Worm (Caenorhabditis elegans) whole organism, L1 larva: ENCODE data around the gene unc-32.
A peak's percentile ranks its signal among the peaks of the same experiment; 100 is the strongest.

ENCODE experiments used
- C04F5.9 ChIP-seq: sonication (generic microtip); optimal IDR thresholded peaks from 2 replicates; lab custom pipeline; 2016; ENCODE audit warnings: missing genetic modification characterization, missing compliant biosample characterization
- C16A3.4 ChIP-seq: fragments of 150-350 bp; optimal IDR thresholded peaks from 2 replicates; lab custom pipeline; 2014; ENCODE audit warnings: missing biosample characterization, missing genetic modification characterization
- F16B12.6 ChIP-seq: fragments of 150-350 bp; optimal IDR thresholded peaks from 2 replicates; lab custom pipeline; 2014; ENCODE audit warnings: missing biosample characterization, missing genetic modification characterization
- Y116A8C.19 ChIP-seq: sonication (generic microtip); optimal IDR thresholded peaks from 2 replicates; lab custom pipeline; 2016; ENCODE audit warnings: missing compliant biosample characterization, missing genetic modification characterization, borderline replicate concordance
- aly-2 ChIP-seq: fragments of 150-350 bp; optimal IDR thresholded peaks from 2 replicates; lab custom pipeline; 2014; ENCODE audit warnings: missing biosample characterization, missing genetic modification characterization
- ceh-63 ChIP-seq: fragments of 200-800 bp; sonication (Bioruptor generic); optimal IDR thresholded peaks from 2 replicates; lab custom pipeline; 2018; ENCODE audit warnings: mild to moderate bottlenecking, missing genetic modification characterization, missing compliant biosample characterization
- ceh-90 ChIP-seq: sonication (generic microtip); optimal IDR thresholded peaks from 2 replicates; lab custom pipeline; 2016; ENCODE audit warnings: missing genetic modification characterization, missing compliant biosample characterization
- dpl-1 ChIP-seq, 3 experiments: fragments of 150-350 bp in 2 of 3; sonication (generic microtip) in 1 of 3; optimal IDR thresholded peaks; 2 replicates each; lab custom pipeline; 2014 to 2017; ENCODE audit warnings: missing biosample characterization in 3 of 3, missing genetic modification characterization in 3 of 3, missing genetic modification reagents in 3 of 3
- dsc-1 ChIP-seq: sonication (generic microtip); optimal IDR thresholded peaks from 2 replicates; lab custom pipeline; 2016; ENCODE audit warnings: mild to moderate bottlenecking, missing genetic modification characterization, missing compliant biosample characterization
- efl-1 ChIP-seq, 4 experiments: fragments of 150-350 bp; optimal IDR thresholded peaks in 3 of 4; peaks in 1 of 4; 1 replicate in 1 of 4; 2 replicates in 3 of 4; lab custom pipeline; 2014; ENCODE audit warnings: missing biosample characterization in 2 of 4, missing genetic modification characterization in 2 of 4, missing genetic modification reagents in 2 of 4
- egl-13 ChIP-seq: sonication (generic microtip); optimal IDR thresholded peaks from 2 replicates; lab custom pipeline; 2016; ENCODE audit warnings: missing genotype, missing genetic modification reagents, missing genetic modification characterization, missing compliant biosample characterization
- egl-27 ChIP-seq, 2 experiments: fragments of 150-350 bp in 1 of 2; sonication (generic microtip); optimal IDR thresholded peaks; 3 replicates each; lab custom pipeline; 2017 to 2018; ENCODE audit warnings: missing biosample characterization in 2 of 2, missing genetic modification characterization in 2 of 2, missing genetic modification reagents in 2 of 2
- elt-2 ChIP-seq: sonication (generic microtip); optimal IDR thresholded peaks from 2 replicates; lab custom pipeline; 2016; ENCODE audit warnings: missing genetic modification characterization, mild to moderate bottlenecking, inconsistent platforms, missing compliant biosample characterization, missing genetic modification reagents
- ets-5 ChIP-seq: fragments of 200-800 bp; sonication (Bioruptor generic); IDR thresholded peaks from 2 replicates; pipeline ENCODE4 v1.3.6; 2022; ENCODE audit warnings: missing genetic modification characterization, missing compliant biosample characterization
- fkh-10 ChIP-seq: sonication (generic microtip); optimal IDR thresholded peaks from 2 replicates; lab custom pipeline; 2017; ENCODE audit warnings: missing biosample characterization, missing genetic modification reagents, missing genetic modification characterization
- fkh-8 ChIP-seq: sonication (generic microtip); optimal IDR thresholded peaks from 2 replicates; lab custom pipeline; 2016; ENCODE audit warnings: mild to moderate bottlenecking, missing genetic modification characterization, missing compliant biosample characterization
- fos-1 ChIP-seq: fragments of 150-350 bp; optimal IDR thresholded peaks from 2 replicates; lab custom pipeline; 2014; ENCODE audit warnings: missing biosample characterization, missing genetic modification characterization
- hlh-17 ChIP-seq: fragments of 200-800 bp; sonication (Bioruptor generic); optimal IDR thresholded peaks from 2 replicates; lab custom pipeline; 2018; ENCODE audit warnings: missing genetic modification characterization, mild to moderate bottlenecking, missing compliant biosample characterization, moderate library complexity, borderline replicate concordance
- hlh-4 ChIP-seq: sonication (generic microtip); optimal IDR thresholded peaks from 2 replicates; lab custom pipeline; 2016; ENCODE audit warnings: mild to moderate bottlenecking, missing genetic modification characterization, missing compliant biosample characterization
- hpl-2 ChIP-seq: fragments of 150-350 bp; optimal IDR thresholded peaks from 2 replicates; lab custom pipeline; 2014; ENCODE audit warnings: missing biosample characterization, missing genetic modification reagents, missing genetic modification characterization
- irx-1 ChIP-seq: sonication (generic microtip); optimal IDR thresholded peaks from 2 replicates; lab custom pipeline; 2016; ENCODE audit warnings: missing genetic modification characterization, missing compliant biosample characterization
- jun-1 ChIP-seq: fragments of 150-350 bp; optimal IDR thresholded peaks from 2 replicates; lab custom pipeline; 2014; ENCODE audit warnings: missing biosample characterization, missing genetic modification reagents, missing genetic modification characterization
- lin-14 ChIP-seq: fragments of 200-800 bp; sonication (Bioruptor generic); optimal IDR thresholded peaks from 2 replicates; lab custom pipeline; 2018; ENCODE audit warnings: mild to moderate bottlenecking, missing genetic modification characterization, moderate library complexity, missing compliant biosample characterization
- lin-35 ChIP-seq, 2 experiments: fragments of 150-350 bp; optimal IDR thresholded peaks; 2 replicates each; lab custom pipeline; 2014; ENCODE audit warnings: missing biosample characterization in 2 of 2, missing genetic modification characterization in 2 of 2, missing genetic modification reagents in 2 of 2
- lir-3 ChIP-seq: sonication (generic microtip); optimal IDR thresholded peaks from 2 replicates; lab custom pipeline; 2016; ENCODE audit warnings: mild to moderate bottlenecking, missing genetic modification characterization, moderate library complexity, missing compliant biosample characterization; ENCODE audit not compliant: poor library complexity
- lsy-2 ChIP-seq, 2 experiments: fragments of 150-350 bp; optimal IDR thresholded peaks; 2 replicates each; lab custom pipeline; 2014; ENCODE audit warnings: missing biosample characterization in 2 of 2, missing genetic modification characterization in 2 of 2
- mdl-1 ChIP-seq, 2 experiments: fragments of 150-350 bp; optimal IDR thresholded peaks; 2 replicates each; lab custom pipeline; 2014 to 2017; ENCODE audit warnings: missing biosample characterization in 2 of 2, missing genetic modification characterization in 2 of 2, inconsistent platforms in 1 of 2
- mef-2 ChIP-seq: fragments of 150-350 bp; optimal IDR thresholded peaks from 2 replicates; lab custom pipeline; 2014; ENCODE audit warnings: missing biosample characterization, missing genetic modification characterization
- nhr-11 ChIP-seq: fragments of 150-350 bp; optimal IDR thresholded peaks from 2 replicates; lab custom pipeline; 2014; ENCODE audit warnings: missing biosample characterization, missing genetic modification characterization
- nhr-12 ChIP-seq: sonication (generic microtip); optimal IDR thresholded peaks from 2 replicates; lab custom pipeline; 2017; ENCODE audit warnings: missing biosample characterization, missing genetic modification characterization
- nhr-19 ChIP-seq: fragments of 200-800 bp; sonication (Bioruptor generic); conservative IDR thresholded peaks from 2 replicates; pipeline ENCODE4 v1.3.6; 2022; ENCODE audit warnings: missing genetic modification characterization, missing compliant biosample characterization
- nhr-20 ChIP-seq: sonication (generic microtip); optimal IDR thresholded peaks from 2 replicates; lab custom pipeline; 2016; ENCODE audit warnings: mild to moderate bottlenecking, missing genetic modification characterization, missing compliant biosample characterization
- nhr-237 ChIP-seq: fragments of 150-350 bp; optimal IDR thresholded peaks from 2 replicates; lab custom pipeline; 2014; ENCODE audit warnings: missing biosample characterization, missing genetic modification characterization
- nhr-28 ChIP-seq: fragments of 150-350 bp; optimal IDR thresholded peaks from 2 replicates; lab custom pipeline; 2014; ENCODE audit warnings: missing biosample characterization, missing genetic modification characterization
- nhr-47 ChIP-seq: sonication (generic microtip); optimal IDR thresholded peaks from 2 replicates; lab custom pipeline; 2016; ENCODE audit warnings: mild to moderate bottlenecking, missing genetic modification characterization, moderate library complexity, missing compliant biosample characterization
- nhr-76 ChIP-seq: sonication (generic microtip); optimal IDR thresholded peaks from 2 replicates; lab custom pipeline; 2017; ENCODE audit warnings: missing biosample characterization, missing genetic modification characterization
- nhr-77 ChIP-seq: fragments of 150-350 bp; optimal IDR thresholded peaks from 2 replicates; lab custom pipeline; 2014; ENCODE audit warnings: missing biosample characterization, missing genetic modification characterization
- nhr-84 ChIP-seq: sonication (generic microtip); optimal IDR thresholded peaks from 2 replicates; lab custom pipeline; 2017; ENCODE audit warnings: missing biosample characterization, missing genetic modification characterization
- nhr-85 ChIP-seq: sonication (generic microtip); peaks from one replicate; lab custom pipeline; 2016; ENCODE audit warnings: missing genetic modification characterization, inconsistent platforms, missing compliant biosample characterization
- pqm-1 ChIP-seq: sonication (generic microtip); optimal IDR thresholded peaks from 3 replicates; lab custom pipeline; 2017; ENCODE audit warnings: missing biosample characterization, missing genetic modification characterization
- skn-1 ChIP-seq: fragments of 150-350 bp; optimal IDR thresholded peaks from 2 replicates; lab custom pipeline; 2014; ENCODE audit warnings: missing biosample characterization, missing genetic modification characterization
- snu-23 ChIP-seq: sonication (generic microtip); optimal IDR thresholded peaks from 2 replicates; lab custom pipeline; 2016; ENCODE audit warnings: missing genetic modification characterization, missing compliant biosample characterization
- sox-4 ChIP-seq: sonication (generic microtip); optimal IDR thresholded peaks from 2 replicates; lab custom pipeline; 2016; ENCODE audit warnings: missing genetic modification characterization, missing compliant biosample characterization
- sup-37 ChIP-seq: fragments of 200-800 bp; sonication (Bioruptor generic); optimal IDR thresholded peaks from 2 replicates; lab custom pipeline; 2018; ENCODE audit warnings: mild to moderate bottlenecking, missing genetic modification characterization, missing compliant biosample characterization
- swsn-7 ChIP-seq: sonication (generic microtip); optimal IDR thresholded peaks from 2 replicates; lab custom pipeline; 2016; ENCODE audit warnings: missing genetic modification characterization, missing compliant biosample characterization
- tbx-2 ChIP-seq: sonication (generic microtip); optimal IDR thresholded peaks from 2 replicates; lab custom pipeline; 2016; ENCODE audit warnings: missing genetic modification characterization, missing compliant biosample characterization
- tlp-1 ChIP-seq: fragments of 150-350 bp; optimal IDR thresholded peaks from 2 replicates; lab custom pipeline; 2014; ENCODE audit warnings: missing biosample characterization, missing genetic modification characterization
- unc-62 ChIP-seq: fragments of 150-350 bp; optimal IDR thresholded peaks from 2 replicates; lab custom pipeline; 2014; ENCODE audit warnings: missing biosample characterization, missing genetic modification reagents, missing genetic modification characterization
- xbp-1 ChIP-seq: sonication (generic microtip); optimal IDR thresholded peaks from 2 replicates; lab custom pipeline; 2016; ENCODE audit warnings: missing genetic modification characterization, missing compliant biosample characterization
- zag-1 ChIP-seq: fragments of 150-350 bp; optimal IDR thresholded peaks from 2 replicates; lab custom pipeline; 2014; ENCODE audit warnings: missing biosample characterization, missing genetic modification characterization
- zip-4 ChIP-seq: fragments of 200-800 bp; sonication (Bioruptor generic); optimal IDR thresholded peaks from 2 replicates; lab custom pipeline; 2018; ENCODE audit warnings: mild to moderate bottlenecking, missing genetic modification characterization, moderate library complexity, missing compliant biosample characterization

The unc-32 gene

ce11 chrIII:8885150-8885549 lies 20.3 kb upstream of the unc-32 start, which contains the start of gene svop-1:
TSS of gene svop-1 (minus strand) at chrIII:8885488.
- TF ChIP-seq tbx-2 (tag; lab: Kevin White, UChicago) (no peak), zag-1 (tag; lab: Kevin White, UChicago) (no peak), mef-2 (no peak), hlh-17 (GFP tag; lab: Kevin White, UChicago) (no peak), C04F5.9 (tag; lab: Kevin White, UChicago) (no peak), sox-4 (tag; lab: Kevin White, UChicago) (no peak), hpl-2 (no peak), efl-1 (optimal IDR thresholded peaks at IDR 0.05; lab: Kevin White, UChicago) (no peak), efl-1 (GFP tag; optimal IDR thresholded peaks at IDR 0.05 in 1 of 2; lab: Kevin White, UChicago) (peak in 1 of 2 experiments; percentile 63), nhr-11 (tag; lab: Kevin White, UChicago) (no peak)

ce11 chrIII:8886309-8886708 lies 19.1 kb upstream of the unc-32 start:
- TF ChIP-seq lsy-2 (tag; optimal IDR thresholded peaks at IDR 0.05; lab: Kevin White, UChicago), result peak in 1 of 2 experiments; percentile 42
- no peak for TF ChIP-seq egl-27 (tag; optimal IDR thresholded peaks at IDR 0.05; lab: Kevin White, UChicago)
- TF ChIP-seq xbp-1 (tag; lab: Kevin White, UChicago), result no peak
- peak; percentile 61 for TF ChIP-seq fkh-8 (tag; lab: Kevin White, UChicago)
- TF ChIP-seq dpl-1 (GFP tag; optimal IDR thresholded peaks at IDR 0.05; lab: Kevin White, UChicago), result peak in 1 of 3 experiments; percentile 26
- peak in 1 of 2 experiments; percentile 5 for TF ChIP-seq lin-35 (GFP tag; optimal IDR thresholded peaks at IDR 0.05; lab: Kevin White, UChicago)
- TF ChIP-seq fkh-10 (GFP tag; lab: Kevin White, UChicago), result no peak
- no peak for TF ChIP-seq jun-1 (tag; lab: Kevin White, UChicago)
- TF ChIP-seq snu-23 (GFP tag; lab: Kevin White, UChicago), result no peak
- TF ChIP-seq nhr-12, result no peak
- TF ChIP-seq tlp-1 (tag; lab: Kevin White, UChicago), result no peak
- no peak for TF ChIP-seq C16A3.4 (tag; lab: Kevin White, UChicago)
- no peak for TF ChIP-seq nhr-28 (tag; lab: Kevin White, UChicago)
- no peak for TF ChIP-seq lir-3 (tag; lab: Kevin White, UChicago)
- TF ChIP-seq lin-14 (GFP tag; lab: Kevin White, UChicago), result peak; percentile 71
- peak; percentile 40 for TF ChIP-seq dsc-1
- no peak for TF ChIP-seq nhr-237 (tag; lab: Kevin White, UChicago)
- no peak for TF ChIP-seq hpl-2
- no peak for TF ChIP-seq ceh-63 (GFP tag; lab: Kevin White, UChicago)
- no peak for TF ChIP-seq pqm-1 (tag; lab: Kevin White, UChicago)
- TF ChIP-seq nhr-77 (tag; lab: Kevin White, UChicago), result no peak
- TF ChIP-seq ceh-90 (tag; lab: Kevin White, UChicago), result no peak
- TF ChIP-seq sup-37, result no peak
- no peak for TF ChIP-seq mef-2
- TF ChIP-seq elt-2, result no peak
- no peak for TF ChIP-seq nhr-84 (tag; lab: Kevin White, UChicago)
- TF ChIP-seq zag-1 (tag; lab: Kevin White, UChicago), result no peak
- no peak for TF ChIP-seq nhr-11 (tag; lab: Kevin White, UChicago)
- no peak for TF ChIP-seq hlh-4 (tag; lab: Kevin White, UChicago)
- TF ChIP-seq F16B12.6 (tag; lab: Kevin White, UChicago), result no peak
- no peak for TF ChIP-seq C04F5.9 (tag; lab: Kevin White, UChicago)
- no peak for TF ChIP-seq nhr-85
- TF ChIP-seq swsn-7, result peak; percentile 20
- TF ChIP-seq irx-1, result no peak
- no peak for TF ChIP-seq tbx-2 (tag; lab: Kevin White, UChicago)
- TF ChIP-seq nhr-19, result no peak
- TF ChIP-seq zip-4 (GFP tag; lab: Kevin White, UChicago), result no peak
- no peak for TF ChIP-seq skn-1 (tag; lab: Kevin White, UChicago)
- no peak for TF ChIP-seq Y116A8C.19 (tag; lab: Kevin White, UChicago)
- no peak for TF ChIP-seq ets-5 (GFP tag; lab: Robert Waterston, UW)
- no peak for TF ChIP-seq unc-62 (GFP tag; lab: Kevin White, UChicago)
- peak; percentile 20 for TF ChIP-seq nhr-47 (tag; lab: Kevin White, UChicago)
- TF ChIP-seq aly-2 (tag; lab: Kevin White, UChicago), result no peak
- no peak for TF ChIP-seq fos-1
- peak; percentile 15 for TF ChIP-seq egl-13 (tag; lab: Kevin White, UChicago)
- no peak for TF ChIP-seq nhr-20 (tag; lab: Kevin White, UChicago)
- no peak for TF ChIP-seq nhr-76
- no peak for TF ChIP-seq mdl-1 (tag; optimal IDR thresholded peaks at IDR 0.05; lab: Kevin White, UChicago)
